Fruit fly (Drosophila melanogaster) S2 (cell line): ENCODE data around the gene CG4066.

Experiments
- CG8478 ChIP-seq: fragments of >200 bp; optimal IDR thresholded peaks from 2 replicates; lab custom pipeline; 2018
- CTCF ChIP-seq, 2 experiments: fragments of >200 bp; optimal IDR thresholded peaks; 2 replicates each; lab custom pipeline; 2018

DNA sequence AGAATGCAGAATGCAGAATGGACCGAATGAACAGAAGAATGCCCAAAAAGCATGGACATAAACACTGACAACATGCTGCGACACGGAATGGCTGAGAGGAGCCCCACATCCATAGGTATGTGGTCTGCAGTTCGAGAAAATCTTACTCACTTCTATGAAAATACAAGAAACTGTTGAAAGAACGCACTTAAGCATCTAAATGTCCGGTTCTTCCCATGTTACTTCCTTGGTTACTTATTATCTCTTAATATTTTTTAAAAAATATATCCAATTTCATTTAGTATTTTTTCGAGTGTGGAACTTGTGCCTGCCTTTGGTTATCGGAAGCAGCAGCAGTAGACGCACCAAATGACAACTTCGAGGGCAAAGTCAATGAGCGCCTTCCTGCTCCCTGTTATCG, 3.1 kb downstream of the CG4066 start:
- no peak for TF ChIP-seq CG8478 (lab: Kevin White, UChicago)
- no peak for TF ChIP-seq CTCF (optimal IDR thresholded peaks at IDR 0.05; lab: Kevin White, UChicago)
